Fruit fly (Drosophila melanogaster): ENCODE measurements around the gene Cp15.

Cp15 gene

dm6 chr3L:8765969-8766538, 37.8 kb downstream of the Cp15 start (continued):
- TF ChIP-seq sug (tag; optimal IDR thresholded peaks at IDR 0.05) (peak; percentile 97), PHDP (tag; optimal IDR thresholded peaks at IDR 0.05) (peak; percentile 98), gsb-n (tag; optimal IDR thresholded peaks at IDR 0.05) (peak; percentile 95), Lim3 (GFP tag; IDR thresholded peaks at IDR 0.05) (peak; percentile 97), chn (GFP tag; optimal IDR thresholded peaks at IDR 0.05) (peak; percentile 98), Nf-YB (GFP tag; optimal IDR thresholded peaks at IDR 0.05) (peak; percentile 88), CG6813 (GFP tag; optimal IDR thresholded peaks at IDR 0.05) (peak; percentile 76), NC2α (GFP tag; optimal IDR thresholded peaks at IDR 0.05) (peak; percentile 96), MTF-1 (GFP tag; optimal IDR thresholded peaks at IDR 0.05; ENCODE audit: borderline replicate concordance) (peak; percentile 88), CG15073 (GFP tag; optimal IDR thresholded peaks at IDR 0.05) (peak; percentile 90), en (GFP tag; optimal IDR thresholded peaks at IDR 0.05) (peak; percentile 96), CG1529 (GFP tag; optimal IDR thresholded peaks at IDR 0.05) (peak; percentile 99), CG12219 (GFP tag; optimal IDR thresholded peaks at IDR 0.05) (peak; percentile 98), ftz-f1 (GFP tag; optimal IDR thresholded peaks at IDR 0.05) (peak; percentile 45), CG15479 (GFP tag; optimal IDR thresholded peaks at IDR 0.05) (no peak), tup (GFP tag; optimal IDR thresholded peaks at IDR 0.05) (peak; percentile 96), h (optimal IDR thresholded peaks at IDR 0.05) (no peak), wek (GFP tag; optimal IDR thresholded peaks at IDR 0.05) (peak; percentile 90), Ptx1 (GFP tag; IDR thresholded peaks at IDR 0.05) (peak; percentile 98), CG6175 (GFP tag; IDR thresholded peaks at IDR 0.05) (peak; percentile 97), trh (GFP tag; optimal IDR thresholded peaks at IDR 0.05) (peak; percentile 89), CG33557 (GFP tag; optimal IDR thresholded peaks at IDR 0.05) (peak; percentile 99), pros (GFP tag; optimal IDR thresholded peaks at IDR 0.05) (peak; percentile 93), yki (optimal IDR thresholded peaks at IDR 0.05) (no peak), nmo (GFP tag; optimal IDR thresholded peaks at IDR 0.05) (peak; percentile 100), CG31441 (GFP tag; IDR thresholded peaks at IDR 0.05) (peak; percentile 98), BtbVII (GFP tag; optimal IDR thresholded peaks at IDR 0.05) (peak; percentile 98), dimm (GFP tag; IDR thresholded peaks at IDR 0.05) (peak; percentile 92), eyg (GFP tag; optimal IDR thresholded peaks at IDR 0.05) (peak; percentile 81), trem (tag; optimal IDR thresholded peaks at IDR 0.05) (peak; percentile 93), Dref (GFP tag; IDR thresholded peaks at IDR 0.05) (peak; percentile 39), Rx (GFP tag; IDR thresholded peaks at IDR 0.05) (peak; percentile 95), fru (optimal IDR thresholded peaks at IDR 0.05) (no peak), shn (GFP tag; optimal IDR thresholded peaks at IDR 0.05) (peak; percentile 98), Ets97D (GFP tag; optimal IDR thresholded peaks at IDR 0.05) (peak; percentile 73), grn (GFP tag; optimal IDR thresholded peaks at IDR 0.05) (peak; percentile 71), luna (GFP tag; optimal IDR thresholded peaks at IDR 0.05) (peak; percentile 70), toy (GFP tag; IDR thresholded peaks at IDR 0.05) (peak; percentile 91), Xrp1 (GFP tag; IDR thresholded peaks at IDR 0.05) (peak; percentile 98), CG4617 (GFP tag; optimal IDR thresholded peaks at IDR 0.05; ENCODE audit: borderline replicate concordance) (peak; percentile 97), slou (GFP tag; optimal IDR thresholded peaks at IDR 0.05) (peak; percentile 80), CG7928 (GFP tag; optimal IDR thresholded peaks at IDR 0.05) (peak; percentile 77), fd96Cb (tag; optimal IDR thresholded peaks at IDR 0.05) (peak; percentile 98), Bdp1 (GFP tag; optimal IDR thresholded peaks at IDR 0.05) (peak; percentile 91), Kr (GFP tag; optimal IDR thresholded peaks at IDR 0.05) (peak; percentile 74), gfzf (GFP tag; optimal IDR thresholded peaks at IDR 0.05) (peak; percentile 27), CG10366 (GFP tag; IDR thresholded peaks at IDR 0.05) (peak; percentile 97), nerfin-1 (tag; optimal IDR thresholded peaks at IDR 0.05) (peak; percentile 91), CG17568 (GFP tag; optimal IDR thresholded peaks at IDR 0.05) (peak; percentile 95), CG6654 (GFP tag; optimal IDR thresholded peaks at IDR 0.05) (peak; percentile 93), CG16863 (GFP tag; optimal IDR thresholded peaks at IDR 0.05) (peak; percentile 98)

Measured in whole organism, embryonic.